Fruit fly (Drosophila melanogaster): ENCODE data around the gene CG42675.

DNA sequence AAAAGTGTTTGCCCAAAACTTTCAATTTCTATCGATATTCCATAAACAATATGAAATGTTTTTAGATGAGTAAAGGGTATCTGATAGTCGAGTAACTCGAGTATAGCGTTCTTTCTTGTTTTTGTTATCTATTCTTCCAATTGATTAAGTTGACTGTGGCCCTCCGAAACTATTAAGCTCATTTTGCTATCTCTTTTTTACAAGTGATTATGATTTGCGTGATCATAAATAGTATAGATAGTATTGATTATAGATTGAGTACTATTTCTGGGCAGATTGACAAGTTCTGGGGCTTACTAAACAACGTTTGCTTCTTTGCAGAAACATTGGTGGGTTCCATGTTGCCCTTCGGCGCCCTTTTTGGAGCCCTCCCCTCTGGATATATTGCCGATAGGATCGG lies 23.1 kb downstream of the CG42675 start:
- TF ChIP-seq sens-2 (GFP tag; IDR thresholded peaks at IDR 0.05) (no peak), hbn (GFP tag; IDR thresholded peaks at IDR 0.05; ENCODE audit: partially characterized antibody) (no peak), Atf6 (GFP tag; IDR thresholded peaks at IDR 0.05) (no peak), D19B (GFP tag; optimal IDR thresholded peaks at IDR 0.05) (no peak), CHES-1-like (GFP tag; optimal IDR thresholded peaks at IDR 0.05) (no peak), usp (GFP tag; optimal IDR thresholded peaks at IDR 0.05) (no peak), CG9609 (GFP tag; optimal IDR thresholded peaks at IDR 0.05) (no peak), Ssrp (tag; optimal IDR thresholded peaks at IDR 0.05) (no peak), CG33557 (GFP tag; optimal IDR thresholded peaks at IDR 0.05) (no peak), tgo (GFP tag; IDR thresholded peaks at IDR 0.05) (no peak), D19A (tag; optimal IDR thresholded peaks at IDR 0.05) (no peak), H15 (GFP tag; IDR thresholded peaks at IDR 0.05) (no peak), danr (GFP tag; IDR thresholded peaks at IDR 0.05) (no peak), insv (GFP tag; optimal IDR thresholded peaks at IDR 0.05) (no peak)
